Worm (Caenorhabditis elegans) whole organism, mixed stage, embryonic: ENCODE measurements around the gene VW02B12L.2.
A peak's percentile ranks its signal among the peaks of the same experiment; 100 is the strongest.

Experiments used
- M03D4.4 ChIP-seq: sonication (generic microtip); optimal IDR thresholded peaks from 2 replicates; lab custom pipeline; 2017; ENCODE audit warnings: mild to moderate bottlenecking, missing genetic modification characterization, missing compliant biosample characterization
- bed-3 ChIP-seq: fragments of 200-800 bp; sonication (Bioruptor generic); optimal IDR thresholded peaks from 3 replicates; lab custom pipeline; 2018; ENCODE audit warnings: mild to moderate bottlenecking, missing genetic modification characterization, moderate library complexity, missing compliant biosample characterization
- blmp-1 ChIP-seq: fragments of 150-350 bp; optimal IDR thresholded peaks from 2 replicates; lab custom pipeline; 2014; ENCODE audit warnings: missing biosample characterization, missing genetic modification characterization
- ceh-39 ChIP-seq: fragments of 150-350 bp; optimal IDR thresholded peaks from 2 replicates; lab custom pipeline; 2014; ENCODE audit warnings: missing biosample characterization, missing genetic modification characterization
- ceh-43 ChIP-seq: fragments of 200-800 bp; sonication (Bioruptor generic); optimal IDR thresholded peaks from 2 replicates; lab custom pipeline; 2018; ENCODE audit warnings: mild to moderate bottlenecking, missing genetic modification characterization, moderate library complexity, missing compliant biosample characterization
- ceh-83 ChIP-seq: fragments of 200-800 bp; sonication (Bioruptor generic); optimal IDR thresholded peaks from 2 replicates; lab custom pipeline; 2018; ENCODE audit warnings: mild to moderate bottlenecking, missing genetic modification characterization, missing compliant biosample characterization
- ces-1 ChIP-seq: fragments of 150-350 bp; optimal IDR thresholded peaks from 2 replicates; lab custom pipeline; 2014; ENCODE audit warnings: missing biosample characterization, missing genetic modification reagents, missing genetic modification characterization
- cnd-1 ChIP-seq: fragments of 200-800 bp; sonication (Bioruptor generic); optimal IDR thresholded peaks from 2 replicates; lab custom pipeline; 2018; ENCODE audit warnings: mild to moderate bottlenecking, missing genetic modification characterization, missing compliant biosample characterization
- drap-1 ChIP-seq: fragments of 200-800 bp; sonication (Bioruptor generic); optimal IDR thresholded peaks from 3 replicates; lab custom pipeline; 2018; ENCODE audit warnings: mild to moderate bottlenecking, missing genetic modification characterization, missing compliant biosample characterization
- elt-1 ChIP-seq: sonication (generic microtip); optimal IDR thresholded peaks from 2 replicates; lab custom pipeline; 2017; ENCODE audit warnings: missing genetic modification characterization, mild to moderate bottlenecking, missing compliant biosample characterization, antibody characterized with exemption, moderate library complexity, borderline replicate concordance; ENCODE audit not compliant: insufficient read depth
- elt-3 ChIP-seq: fragments of 150-350 bp; optimal IDR thresholded peaks from 2 replicates; lab custom pipeline; 2014; ENCODE audit warnings: missing biosample characterization, missing genetic modification characterization
- flh-1 ChIP-seq: fragments of 200-800 bp; sonication (Bioruptor generic); optimal IDR thresholded peaks from 2 replicates; lab custom pipeline; 2018; ENCODE audit warnings: mild to moderate bottlenecking, missing genetic modification characterization, moderate library complexity, missing compliant biosample characterization
- ham-2 ChIP-seq: fragments of 200-800 bp; sonication (Bioruptor generic); optimal IDR thresholded peaks from 2 replicates; lab custom pipeline; 2018; ENCODE audit warnings: mild to moderate bottlenecking, missing genetic modification characterization, missing compliant biosample characterization
- hlh-1 ChIP-seq: fragments of 150-350 bp; optimal IDR thresholded peaks from 2 replicates; lab custom pipeline; 2014; ENCODE audit warnings: missing biosample characterization, missing genetic modification reagents, missing genetic modification characterization
- lin-13 ChIP-seq: fragments of 150-350 bp; optimal IDR thresholded peaks from 2 replicates; lab custom pipeline; 2014; ENCODE audit warnings: missing biosample characterization, missing genetic modification characterization
- lin-32 ChIP-seq: fragments of 200-800 bp; sonication (Bioruptor generic); optimal IDR thresholded peaks from 2 replicates; lab custom pipeline; 2018; ENCODE audit warnings: mild to moderate bottlenecking, missing genetic modification characterization, missing compliant biosample characterization
- lsy-2 ChIP-seq: fragments of 150-350 bp; optimal IDR thresholded peaks from 2 replicates; lab custom pipeline; 2014; ENCODE audit warnings: missing biosample characterization, missing genetic modification characterization
- mab-5 ChIP-seq: fragments of 150-350 bp; optimal IDR thresholded peaks from 2 replicates; lab custom pipeline; 2014; ENCODE audit warnings: missing biosample characterization, missing genetic modification characterization
- mep-1 ChIP-seq: fragments of 150-350 bp; optimal IDR thresholded peaks from 2 replicates; lab custom pipeline; 2017; ENCODE audit warnings: missing biosample characterization, missing genetic modification reagents, missing genetic modification characterization, inconsistent platforms
- mls-2 ChIP-seq: sonication (generic microtip); optimal IDR thresholded peaks from 2 replicates; lab custom pipeline; 2016; ENCODE audit warnings: mild to moderate bottlenecking, missing genetic modification characterization, moderate library complexity, missing compliant biosample characterization
- nhr-12 ChIP-seq: fragments of 150-350 bp; optimal IDR thresholded peaks from 2 replicates; lab custom pipeline; 2014; ENCODE audit warnings: missing biosample characterization, missing genetic modification characterization
- nhr-2 ChIP-seq: fragments of 150-350 bp; optimal IDR thresholded peaks from 2 replicates; lab custom pipeline; 2014; ENCODE audit warnings: missing biosample characterization, missing genetic modification characterization
- nhr-237 ChIP-seq: fragments of 150-350 bp; optimal IDR thresholded peaks from 2 replicates; lab custom pipeline; 2014; ENCODE audit warnings: missing biosample characterization, missing genetic modification characterization
- nhr-28 ChIP-seq: fragments of 150-350 bp; optimal IDR thresholded peaks from 2 replicates; lab custom pipeline; 2014; ENCODE audit warnings: missing biosample characterization, missing genetic modification characterization
- nhr-76 ChIP-seq: sonication (generic microtip); optimal IDR thresholded peaks from 2 replicates; lab custom pipeline; 2017; ENCODE audit warnings: missing biosample characterization, missing genetic modification characterization
- pha-4 ChIP-seq: fragments of 150-350 bp; optimal IDR thresholded peaks from 2 replicates; lab custom pipeline; 2018; ENCODE audit warnings: missing biosample characterization, missing genetic modification reagents, missing genetic modification characterization
- sem-2 ChIP-seq: fragments of 200-800 bp; sonication (Bioruptor generic); optimal IDR thresholded peaks from 2 replicates; lab custom pipeline; 2018; ENCODE audit warnings: mild to moderate bottlenecking, missing genetic modification characterization, missing compliant biosample characterization
- snpc-4 ChIP-seq: fragments of 150-350 bp; optimal IDR thresholded peaks from 2 replicates; lab custom pipeline; 2014; ENCODE audit warnings: missing biosample characterization, missing genetic modification characterization
- sptf-1 ChIP-seq: sonication (generic microtip); optimal IDR thresholded peaks from 2 replicates; lab custom pipeline; 2017; ENCODE audit warnings: mild to moderate bottlenecking, missing genetic modification characterization, moderate library complexity, missing compliant biosample characterization
- tbx-8 ChIP-seq: fragments of 200-800 bp; sonication (Bioruptor generic); optimal IDR thresholded peaks from 2 replicates; lab custom pipeline; 2018; ENCODE audit warnings: mild to moderate bottlenecking, missing genetic modification characterization, moderate library complexity, missing compliant biosample characterization
- unc-120 ChIP-seq: sonication (generic microtip); optimal IDR thresholded peaks from 2 replicates; lab custom pipeline; 2017; ENCODE audit warnings: missing genetic modification characterization, missing compliant biosample characterization; ENCODE audit not compliant: poor library complexity, severe bottlenecking
- unc-39 ChIP-seq: fragments of 150-350 bp; optimal IDR thresholded peaks from 2 replicates; lab custom pipeline; 2014; ENCODE audit warnings: missing biosample characterization, missing genetic modification characterization
- unc-62 ChIP-seq: fragments of 150-350 bp; optimal IDR thresholded peaks from 2 replicates; lab custom pipeline; 2014; ENCODE audit warnings: missing biosample characterization, missing genetic modification reagents, missing genetic modification characterization
- zip-8 ChIP-seq: fragments of 150-350 bp; optimal IDR thresholded peaks from 2 replicates; lab custom pipeline; 2014; ENCODE audit warnings: missing biosample characterization, missing genetic modification characterization
- ztf-11 ChIP-seq: fragments of 150-350 bp; optimal IDR thresholded peaks from 2 replicates; lab custom pipeline; 2014; ENCODE audit warnings: missing biosample characterization, missing genetic modification characterization

VW02B12L.2 gene

DNA sequence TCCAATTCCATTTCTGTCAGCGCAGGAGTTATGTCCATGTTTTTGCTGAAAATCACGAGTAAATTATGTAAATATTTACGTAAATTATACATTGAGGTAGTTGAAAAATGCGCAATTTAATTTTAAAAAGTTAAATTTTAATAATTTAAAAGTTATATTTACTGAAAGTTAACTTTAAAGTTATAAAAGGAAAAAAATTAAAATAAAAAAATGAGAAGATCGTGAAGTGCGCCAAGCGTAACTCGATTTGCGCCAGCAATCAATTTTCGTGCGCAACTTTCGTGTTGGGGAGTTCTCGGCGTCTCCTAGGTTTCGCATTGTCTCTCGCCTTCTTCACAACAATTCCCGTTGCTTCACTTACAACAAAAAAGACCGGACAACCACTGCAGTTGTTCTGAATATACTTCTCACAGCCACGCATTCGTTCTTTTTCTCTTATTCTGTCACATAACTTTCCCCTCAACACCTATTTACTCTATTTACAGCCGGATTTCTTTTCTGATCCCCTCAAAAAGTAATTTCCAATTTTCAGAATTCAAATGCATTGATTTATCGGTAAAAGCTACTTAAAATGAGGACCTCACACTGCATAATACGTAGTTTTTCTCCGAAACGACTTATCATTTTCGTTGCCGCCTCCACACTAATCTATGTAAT is 33.5 kb upstream of the VW02B12L.2 start, which contains the start of the genes metl-1 and W02B12.11:
metl-1 (minus strand) TSS at position 51 of the 657 bp plus-strand sequence.
W02B12.11 (plus strand) TSS at position 337 of the 657 bp plus-strand sequence.
- TF ChIP-seq elt-3 (tag; lab: Kevin White, UChicago) (no peak), unc-62 (no peak), lin-32 (GFP tag; lab: Kevin White, UChicago) (no peak), hlh-1 (tag; lab: Kevin White, UChicago) (no peak), ceh-39 (tag; lab: Kevin White, UChicago) (no peak), sem-2 (GFP tag; lab: Kevin White, UChicago) (no peak), nhr-237 (tag; lab: Kevin White, UChicago) (peak; percentile 5), M03D4.4 (tag; lab: Kevin White, UChicago) (peak; percentile 70), elt-1 (no peak), mls-2 (peak; percentile 53), ceh-43 (GFP tag; lab: Kevin White, UChicago) (peak; percentile 67), mab-5 (no peak), unc-39 (tag; lab: Kevin White, UChicago) (no peak), ces-1 (GFP tag; lab: Kevin White, UChicago) (peak; percentile 82), pha-4 (tag; lab: Kevin White, UChicago) (peak; percentile 69), tbx-8 (no peak), zip-8 (no peak), sptf-1 (tag; lab: Kevin White, UChicago) (peak; percentile 81), snpc-4 (tag; lab: Kevin White, UChicago) (no peak), lin-13 (tag; lab: Kevin White, UChicago) (peak; percentile 80), flh-1 (no peak), nhr-76 (no peak), unc-120 (tag; lab: Kevin White, UChicago) (peak; percentile 34), nhr-12 (tag; lab: Kevin White, UChicago) (no peak), bed-3 (GFP tag; lab: Kevin White, UChicago) (peak; percentile 19), nhr-28 (tag; lab: Kevin White, UChicago) (no peak), cnd-1 (peak; percentile 51), ham-2 (GFP tag; lab: Kevin White, UChicago) (no peak), ztf-11 (tag; lab: Kevin White, UChicago) (no peak), ceh-83 (GFP tag; lab: Kevin White, UChicago) (no peak), drap-1 (GFP tag; lab: Kevin White, UChicago) (peak; percentile 54), lsy-2 (peak; percentile 74), nhr-2 (tag; lab: Kevin White, UChicago) (no peak), blmp-1 (tag; lab: Kevin White, UChicago) (no peak), mep-1 (tag; lab: Kevin White, UChicago) (peak; percentile 89)

DNA sequence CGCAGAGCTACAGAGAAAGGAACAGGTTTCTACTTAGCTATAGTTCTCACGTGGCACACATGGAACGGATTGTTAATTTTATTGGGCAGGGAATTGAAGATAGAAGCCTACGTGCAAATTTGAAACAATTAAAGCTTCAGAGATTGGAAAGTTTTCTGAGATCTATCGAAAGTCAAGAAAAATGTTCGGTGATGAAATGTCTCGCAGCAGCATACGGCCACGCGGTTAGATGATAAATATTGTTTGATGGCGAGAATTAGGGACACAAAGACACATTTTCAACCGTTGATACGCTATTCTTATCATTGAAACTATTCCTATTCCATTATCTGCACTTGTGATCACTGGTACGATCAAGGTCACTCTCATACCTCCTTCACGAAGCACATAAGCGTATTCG is 32.4 kb upstream of the VW02B12L.2 start:
- TF ChIP-seq unc-120 (tag; lab: Kevin White, UChicago) = no peak
- TF ChIP-seq elt-3 (tag; lab: Kevin White, UChicago) = peak; percentile 7
- no peak for TF ChIP-seq nhr-237 (tag; lab: Kevin White, UChicago)

DNA sequence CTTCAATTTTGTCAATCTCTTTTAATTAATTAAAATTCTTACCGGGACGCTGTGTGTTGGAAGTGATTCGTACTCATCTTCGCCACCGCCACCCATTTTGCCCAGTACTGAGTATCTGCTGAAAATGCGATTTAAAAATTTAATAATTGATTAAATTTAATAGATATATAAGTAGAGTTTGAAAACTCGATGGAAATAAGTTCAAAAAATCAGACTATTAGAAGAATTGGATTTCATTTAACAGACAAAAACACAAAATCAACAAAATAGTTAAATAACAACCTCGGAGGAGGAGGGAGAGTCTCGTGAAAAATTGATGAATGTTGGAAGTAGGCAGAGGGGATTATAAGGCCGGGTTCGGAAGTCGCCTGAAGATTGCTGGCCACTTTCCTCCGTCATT is 31.8 kb upstream of the VW02B12L.2 start, which contains the start of gene mfn-1:
mfn-1 (minus strand) TSS at position 101 of the 400 bp plus-strand sequence.
- TF ChIP-seq nhr-2 (tag; lab: Kevin White, UChicago) = no peak
- TF ChIP-seq drap-1 (GFP tag; lab: Kevin White, UChicago) = no peak
- no peak for TF ChIP-seq lin-13 (tag; lab: Kevin White, UChicago)
- no peak for TF ChIP-seq ztf-11 (tag; lab: Kevin White, UChicago)
- no peak for TF ChIP-seq blmp-1 (tag; lab: Kevin White, UChicago)
- no peak for TF ChIP-seq tbx-8
- TF ChIP-seq cnd-1 = no peak
- no peak for TF ChIP-seq ces-1 (GFP tag; lab: Kevin White, UChicago)
- TF ChIP-seq nhr-12 (tag; lab: Kevin White, UChicago) = no peak
- no peak for TF ChIP-seq snpc-4 (tag; lab: Kevin White, UChicago)
- no peak for TF ChIP-seq ham-2 (GFP tag; lab: Kevin White, UChicago)
- TF ChIP-seq hlh-1 (tag; lab: Kevin White, UChicago) = no peak
- no peak for TF ChIP-seq lsy-2
- TF ChIP-seq M03D4.4 (tag; lab: Kevin White, UChicago) = no peak
- TF ChIP-seq unc-62 = no peak
- TF ChIP-seq mep-1 (tag; lab: Kevin White, UChicago) = no peak
- TF ChIP-seq nhr-76 = no peak
- TF ChIP-seq lin-32 (GFP tag; lab: Kevin White, UChicago) = no peak
